Worm (Caenorhabditis elegans): ENCODE measurements around the gene C01B10.6.
"Not testable (repeated sequence)": the region's sequence is repeated elsewhere in the genome, so short reads cannot be mapped to it uniquely, and the experiment has no call there.

Gene C01B10.6

ce11 chrIV:6597918-6598317 lies 42.1 kb upstream of the C01B10.6 start, which contains the start of gene nspb-4:
Gene nspb-4, plus strand, starts transcription at chrIV:6598218.
- not testable (repeated sequence) for TF ChIP-seq lin-35 (GFP tag; optimal IDR thresholded peaks at IDR 0.05); T07F8.4 (tag; optimal IDR thresholded peaks at IDR 0.05); mcd-1 (GFP tag; IDR thresholded peaks at IDR 0.05)

- TF ChIP-seq mes-4 (tag; optimal IDR thresholded peaks at IDR 0.05); nhr-90 (tag; optimal IDR thresholded peaks at IDR 0.05); egrh-3 (GFP tag; IDR thresholded peaks at IDR 0.05): not testable (repeated sequence)
These were observed 41.2 kb upstream of the C01B10.6 start, which contains the start of gene nspb-5 for ce11 chrIV:6598740-6599139. Gene nspb-5, plus strand, starts transcription at chrIV:6599040.

ce11 chrIV:6599447-6599846 lies 40.5 kb upstream of the C01B10.6 start, which contains the start of gene F38A5.8:
Gene F38A5.8, plus strand, starts transcription at chrIV:6599747.
- TF ChIP-seq lin-35 (GFP tag; optimal IDR thresholded peaks at IDR 0.05) (no peak), madf-3 (GFP tag; IDR thresholded peaks at IDR 0.05) (no peak), hlh-26 (GFP tag; conservative IDR thresholded peaks at IDR 0.05) (no peak), pha-4 (tag; optimal IDR thresholded peaks at IDR 0.05) (no peak), F23B12.7 (tag; optimal IDR thresholded peaks at IDR 0.05; ENCODE audit: insufficient read depth) (no peak), ekl-4 (GFP tag; IDR thresholded peaks at IDR 0.05) (no peak), nhr-27 (tag; optimal IDR thresholded peaks at IDR 0.05) (no peak), C06A6.2 (GFP tag; conservative IDR thresholded peaks at IDR 0.05) (no peak), athp-1 (tag; optimal IDR thresholded peaks at IDR 0.05) (no peak), snpc-4 (GFP tag; optimal IDR thresholded peaks at IDR 0.05) (no peak), snpc-4 (tag; optimal IDR thresholded peaks at IDR 0.05) (no peak), lin-40 (tag; optimal IDR thresholded peaks at IDR 0.05) (no peak), lin-54 (GFP tag; optimal IDR thresholded peaks at IDR 0.05) (no peak)

DNA sequence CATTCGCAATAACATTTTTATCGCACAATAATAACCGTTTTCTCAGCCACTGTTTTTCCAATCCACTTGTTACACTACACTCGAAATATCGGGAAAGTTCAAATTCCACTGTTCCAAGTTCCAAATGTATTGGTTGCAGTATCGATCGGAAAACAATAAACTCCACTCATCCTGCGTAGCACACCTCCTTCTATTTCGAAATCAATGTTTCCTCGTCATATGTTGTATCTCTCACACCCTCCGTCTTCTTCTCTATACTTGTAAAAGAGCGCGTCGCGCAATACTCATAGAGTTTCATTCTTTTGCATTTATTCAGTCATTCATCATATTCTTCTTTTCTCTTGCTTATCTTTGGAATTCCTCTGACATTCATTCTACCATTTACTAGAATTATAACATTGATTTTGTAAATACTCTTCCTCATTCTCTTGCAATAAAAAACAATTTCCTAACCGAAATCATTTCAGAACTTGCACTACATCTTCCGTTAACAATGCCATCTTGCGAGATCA lies 38.7 kb upstream of the C01B10.6 start, which contains the start of gene sup-36:
Gene sup-36 (plus strand): TSS at position 462 of the 512 bp plus-strand sequence.
- TF ChIP-seq cebp-1 (GFP tag; IDR thresholded peaks at IDR 0.05) (peak; percentile 84), cebp-1 (tag; optimal IDR thresholded peaks at IDR 0.05) (peak; percentile 90), attf-5 (GFP tag; optimal IDR thresholded peaks at IDR 0.05) (peak; percentile 46), nhr-80 (tag; optimal IDR thresholded peaks at IDR 0.05) (peak; percentile 31), C17E4.6 (GFP tag; IDR thresholded peaks at IDR 0.05) (no peak), rec-8 (tag; optimal IDR thresholded peaks at IDR 0.05) (no peak)

DNA sequence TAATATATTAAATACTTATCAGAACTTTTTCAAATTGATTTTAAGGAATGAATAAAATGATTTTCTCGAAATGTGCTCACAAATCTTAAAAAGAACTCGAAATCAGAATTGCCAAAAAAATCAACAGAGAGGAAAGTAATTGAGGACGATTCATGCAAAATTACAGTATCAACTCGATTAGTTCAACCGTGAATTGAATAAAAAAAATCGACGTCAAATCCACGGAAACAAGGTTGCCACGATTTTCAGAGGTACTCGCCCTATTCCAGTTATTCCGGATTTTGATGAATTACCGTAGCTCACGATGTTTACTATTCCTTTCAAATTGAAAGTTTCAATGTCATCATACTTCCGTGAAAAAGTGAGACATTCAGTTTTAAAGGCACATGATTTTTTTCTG lies 37.6 kb upstream of the C01B10.6 start, which contains the start of gene F15B10.3:
Gene F15B10.3 (plus strand): TSS at position 301 of the 400 bp plus-strand sequence.
- TF ChIP-seq gei-17 (GFP tag; optimal IDR thresholded peaks at IDR 0.05) (no peak), bed-1 (GFP tag; IDR thresholded peaks at IDR 0.05) (no peak)

DNA sequence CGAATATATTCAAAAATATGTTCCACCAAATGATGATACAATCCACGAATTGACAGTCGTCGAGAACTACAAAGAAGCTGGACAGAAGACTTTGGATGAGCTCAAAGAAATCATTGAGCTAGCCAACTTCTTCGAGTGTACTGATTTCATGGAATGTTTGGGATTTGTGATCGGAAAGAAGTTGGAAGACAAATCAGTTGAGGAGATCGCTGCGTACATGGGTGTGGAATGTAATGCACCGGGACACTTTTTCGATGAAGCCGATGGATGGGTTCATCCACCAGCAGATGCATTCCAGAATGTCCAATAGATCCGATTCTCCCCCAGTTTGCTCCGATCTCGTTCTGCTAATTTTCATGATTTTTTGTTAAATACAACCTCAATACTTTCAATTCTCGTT lies 36.4 kb upstream of the C01B10.6 start:
- no peak for TF ChIP-seq die-1 (tag; optimal IDR thresholded peaks at IDR 0.05)
- peak; percentile 53 for TF ChIP-seq repo-1 (tag; optimal IDR thresholded peaks at IDR 0.05)
- peak; percentile 8 for TF ChIP-seq chd-7 (tag; optimal IDR thresholded peaks at IDR 0.05)

Data from whole organism, young adult.